Worm (Caenorhabditis elegans) whole organism, dauer: Measurements from ENCODE around the gene sru-30.

ENCODE experiments used
- unc-62 ChIP-seq: sonication (generic microtip); optimal IDR thresholded peaks from 2 replicates; lab custom pipeline; 2017; ENCODE audit warnings: missing biosample characterization, missing genetic modification reagents, missing genetic modification characterization

The sru-30 gene

ce11 chrV:9794997-9795396 lies 18.6 kb upstream of the sru-30 start:
- TF ChIP-seq unc-62 (GFP tag; lab: Kevin White, UChicago), result no peak

DNA sequence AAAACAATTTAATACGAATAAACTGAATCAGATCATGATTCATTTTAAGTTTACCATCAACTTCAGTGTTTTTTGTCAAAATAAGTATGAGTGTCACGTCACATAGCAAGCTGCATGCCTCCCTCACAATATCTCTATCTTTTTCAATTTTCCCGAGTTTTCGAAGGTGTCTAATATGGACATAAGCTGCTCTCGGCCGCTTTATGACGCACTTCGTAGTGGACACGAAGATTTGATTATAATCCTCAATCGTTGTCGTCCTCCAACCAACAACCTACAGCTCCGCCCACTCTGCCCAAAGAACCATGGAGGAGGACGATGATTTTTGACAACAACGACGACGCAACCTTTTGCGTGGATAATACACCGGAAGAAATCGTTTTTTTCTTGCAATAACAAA lies 17.6 kb upstream of the sru-30 start:
- no peak for TF ChIP-seq unc-62 (GFP tag; lab: Kevin White, UChicago)

ce11 chrV:9796562-9796961 lies 17.1 kb upstream of the sru-30 start, which contains the start of gene F46B6.9:
Gene F46B6.9, plus strand, starts transcription at chrV:9796862.
- no peak for TF ChIP-seq unc-62 (GFP tag; lab: Kevin White, UChicago)

- no peak for TF ChIP-seq unc-62 (GFP tag; lab: Kevin White, UChicago)
Observed at ce11 chrV:9798212-9798611, 15.4 kb upstream of the sru-30 start.

DNA sequence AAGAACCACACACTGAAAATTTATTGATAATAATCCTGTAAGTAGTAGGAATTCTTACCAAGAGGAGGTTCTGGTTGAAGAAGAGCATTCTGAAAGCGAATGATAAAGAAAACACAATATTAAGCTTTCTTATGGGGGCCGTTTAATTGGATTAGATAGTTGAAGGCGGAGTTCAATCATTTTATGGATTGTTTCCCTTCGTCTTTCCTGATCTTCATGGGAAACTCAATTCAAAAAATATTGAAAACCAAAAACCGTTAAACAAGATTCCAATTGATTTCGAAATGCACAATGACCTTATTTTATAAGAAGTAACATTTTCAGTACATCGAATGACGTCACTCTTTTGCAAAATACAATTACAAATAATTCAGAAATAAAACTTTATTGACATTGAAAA lies 14.6 kb upstream of the sru-30 start, which contains the start of gene F46B6.13:
F46B6.13 (minus strand) TSS at position 101 of the 400 bp plus-strand sequence.
- no peak for TF ChIP-seq unc-62 (GFP tag; lab: Kevin White, UChicago)

DNA sequence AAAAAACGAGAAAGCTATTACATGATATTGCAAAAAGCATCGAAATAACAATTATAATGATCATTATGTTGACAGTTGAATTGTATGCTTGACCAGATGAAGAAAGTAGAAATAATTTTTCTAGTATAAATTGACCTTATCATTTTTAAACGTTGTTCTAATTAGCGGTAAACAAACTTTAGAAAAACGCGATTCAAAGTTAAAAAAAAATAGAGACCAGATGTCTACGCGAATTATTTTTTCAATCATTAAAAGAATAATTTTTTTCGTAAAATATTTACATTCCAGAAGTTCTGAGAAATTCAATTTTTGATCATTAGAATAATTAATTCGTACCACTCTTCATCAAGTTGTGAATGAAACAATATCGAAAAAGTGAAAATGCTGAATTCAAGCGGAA lies 11.7 kb upstream of the sru-30 start, which contains the start of gene F46B6.10:
F46B6.10 (minus strand) TSS at position 101 of the 400 bp plus-strand sequence.
- no peak for TF ChIP-seq unc-62 (GFP tag; lab: Kevin White, UChicago)

DNA sequence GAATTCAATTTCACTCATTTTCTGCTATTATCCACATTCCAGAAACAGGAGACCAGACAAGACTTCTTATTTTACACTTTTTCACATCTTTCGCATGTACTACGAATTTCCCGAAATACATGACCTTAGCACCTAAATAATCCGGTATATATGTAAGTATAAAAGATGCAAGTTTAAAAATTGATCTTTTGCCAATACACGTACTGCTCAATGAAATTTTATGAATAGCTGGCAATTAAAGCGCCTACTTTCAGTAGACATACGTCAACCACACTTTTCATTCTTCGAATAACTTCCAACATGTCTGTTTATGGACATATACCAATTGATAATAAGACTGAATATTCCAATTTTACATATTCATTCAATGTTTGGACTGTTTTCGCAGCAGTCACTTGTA lies 10.5 kb upstream of the sru-30 start, which contains the start of gene sru-39:
sru-39 (plus strand) TSS at position 301 of the 400 bp plus-strand sequence.
- TF ChIP-seq unc-62 (GFP tag; lab: Kevin White, UChicago), result no peak

- TF ChIP-seq unc-62 (GFP tag; lab: Kevin White, UChicago), result no peak
Observed at ce11 chrV:9805161-9805560, 8.5 kb upstream of the sru-30 start, which contains the start of gene sru-37. Gene sru-37, plus strand, starts transcription at chrV:9805461.

ce11 chrV:9811154-9811553 lies 2.5 kb upstream of the sru-30 start, which contains the start of gene sru-29:
Gene sru-29, plus strand, starts transcription at chrV:9811454.
- no peak for TF ChIP-seq unc-62 (GFP tag; lab: Kevin White, UChicago)

ce11 chrV:9812216-9812615 lies 1.4 kb upstream of the sru-30 start:
- TF ChIP-seq unc-62 (GFP tag; lab: Kevin White, UChicago), result no peak

DNA sequence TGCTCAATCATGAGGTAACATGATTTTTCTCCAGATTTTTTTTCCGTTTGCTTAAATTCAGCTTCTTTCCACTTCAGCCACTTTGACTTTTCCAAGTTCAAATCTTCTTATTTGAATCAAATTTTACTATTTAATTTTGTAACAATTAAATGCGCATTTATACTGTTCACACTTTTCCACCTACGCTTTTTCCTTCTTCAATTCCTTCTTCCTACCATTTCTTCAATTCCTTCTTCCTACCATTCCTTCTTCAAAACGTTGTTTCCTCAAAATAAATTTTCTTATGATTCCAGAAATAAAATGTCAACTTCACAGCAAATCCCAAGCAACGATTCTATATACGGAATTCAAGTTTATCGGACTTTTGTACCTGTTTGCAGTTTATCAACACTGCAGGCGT lies 2.8 kb downstream of the sru-30 start, which contains the start of gene sru-31:
sru-31 (plus strand) TSS at position 301 of the 400 bp plus-strand sequence.
- no peak for TF ChIP-seq unc-62 (GFP tag; lab: Kevin White, UChicago)

- no peak for TF ChIP-seq unc-62 (GFP tag; lab: Kevin White, UChicago)
Observed at ce11 chrV:9821724-9822123, 8.1 kb downstream of the sru-30 start, which contains the start of gene str-193. Gene str-193, minus strand, starts transcription at chrV:9821824.

ce11 chrV:9824149-9824548 lies 10.5 kb downstream of the sru-30 start, which contains the start of gene str-2:
Gene str-2, minus strand, starts transcription at chrV:9824249.
- TF ChIP-seq unc-62 (GFP tag; lab: Kevin White, UChicago), result no peak

DNA sequence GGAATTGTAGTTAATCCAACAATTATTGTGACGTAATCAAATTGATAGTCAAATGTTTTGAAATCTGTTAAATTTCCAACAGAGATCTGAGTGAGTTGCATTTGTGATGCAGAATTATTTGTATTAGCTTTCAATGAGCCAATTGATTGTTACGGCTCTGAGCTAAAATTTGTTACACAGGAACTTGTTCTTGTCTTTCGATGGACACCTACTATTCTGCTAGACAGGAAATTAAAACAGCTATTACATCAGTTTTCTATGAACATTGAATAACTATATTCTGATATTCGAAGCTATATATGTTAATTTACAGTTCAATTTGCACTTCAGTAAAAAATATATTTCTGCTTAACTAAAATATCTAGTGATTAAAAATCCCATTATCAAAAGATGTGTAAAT lies 20.3 kb downstream of the sru-30 start, which contains the start of gene sru-40:
sru-40 (minus strand) TSS at position 101 of the 400 bp plus-strand sequence.
- TF ChIP-seq unc-62 (GFP tag; lab: Kevin White, UChicago), result no peak

DNA sequence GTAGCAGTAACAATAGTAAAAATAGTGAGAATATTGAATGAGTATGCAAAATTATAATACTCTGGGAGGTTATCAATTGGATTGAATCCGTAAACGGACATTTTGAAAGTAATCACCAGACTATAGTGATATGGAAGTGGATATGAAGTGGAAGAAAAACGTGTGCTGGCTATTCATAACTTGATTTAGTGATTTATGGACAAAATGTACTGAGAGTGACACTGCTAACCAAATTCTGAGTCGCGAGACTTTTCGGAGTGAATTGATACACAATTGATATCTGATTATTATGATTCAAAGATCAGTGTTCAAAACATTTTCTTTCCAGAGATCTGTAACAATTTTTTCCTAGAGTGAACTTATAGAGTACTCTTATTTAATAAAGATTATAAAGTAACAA lies 22.3 kb downstream of the sru-30 start, which contains the start of gene sru-38:
sru-38 (minus strand) TSS at position 101 of the 400 bp plus-strand sequence.
- no peak for TF ChIP-seq unc-62 (GFP tag; lab: Kevin White, UChicago)

ce11 chrV:9837679-9838078 lies 24.1 kb downstream of the sru-30 start, which contains the start of gene srsx-21:
Gene srsx-21, plus strand, starts transcription at chrV:9837979.
- no peak for TF ChIP-seq unc-62 (GFP tag; lab: Kevin White, UChicago)

ce11 chrV:9841376-9841775 lies 27.7 kb downstream of the sru-30 start, which contains the start of gene sru-36:
Gene sru-36, plus strand, starts transcription at chrV:9841676.
- TF ChIP-seq unc-62 (GFP tag; lab: Kevin White, UChicago), result no peak
